Fruit fly (Drosophila melanogaster): ENCODE measurements around the gene fbl.

DNA sequence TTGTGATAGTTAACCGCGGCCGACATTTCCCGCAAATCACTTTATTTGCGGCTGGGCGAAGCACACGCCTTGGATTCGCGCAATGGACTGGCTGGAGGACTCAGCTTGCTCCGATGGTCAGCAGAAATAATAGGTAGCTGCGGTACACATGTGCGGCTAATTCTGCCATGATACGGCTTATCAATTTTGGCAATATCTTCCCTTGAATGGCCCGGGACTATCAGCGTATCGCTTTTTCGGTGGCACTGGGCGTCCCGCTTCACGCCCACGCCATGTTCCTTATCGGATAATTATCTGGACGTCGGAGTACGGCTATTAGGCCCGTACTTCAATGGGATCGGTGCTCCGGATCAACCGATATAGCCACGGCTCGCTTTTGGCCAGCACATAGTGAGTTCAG is 18.2 kb upstream of the fbl start:
- TF ChIP-seq pad (GFP tag; optimal IDR thresholded peaks at IDR 0.05) (no peak), Mnt (GFP tag; optimal IDR thresholded peaks at IDR 0.05) (no peak), CG5204 (GFP tag; optimal IDR thresholded peaks at IDR 0.05) (no peak), toe (GFP tag; optimal IDR thresholded peaks at IDR 0.05) (no peak), Hr96 (GFP tag; optimal IDR thresholded peaks at IDR 0.05) (no peak), Crg-1 (GFP tag; optimal IDR thresholded peaks at IDR 0.05) (no peak), CG11617 (GFP tag; optimal IDR thresholded peaks at IDR 0.05) (no peak)
